Worm (Caenorhabditis elegans): Measurements from ENCODE around the gene clec-184.

The clec-184 gene

ce11 chrIV:12451225-12451831 lies 18.9 kb downstream of the clec-184 start, which contains the start of gene dpy-26 (continued):
- TF ChIP-seq egl-13 (tag; optimal IDR thresholded peaks at IDR 0.05) (no peak), unc-98 (GFP tag; IDR thresholded peaks at IDR 0.05) (no peak), tlp-1 (tag; optimal IDR thresholded peaks at IDR 0.05) (no peak), Y116A8C.19 (tag; optimal IDR thresholded peaks at IDR 0.05; ENCODE audit: borderline replicate concordance) (no peak), mep-1 (tag; optimal IDR thresholded peaks at IDR 0.05) (no peak), nhr-77 (tag; optimal IDR thresholded peaks at IDR 0.05) (no peak), hlh-4 (tag; optimal IDR thresholded peaks at IDR 0.05) (no peak), aha-1 (tag; optimal IDR thresholded peaks at IDR 0.05) (no peak), lin-39 (tag; optimal IDR thresholded peaks at IDR 0.05) (no peak), zip-4 (GFP tag; optimal IDR thresholded peaks at IDR 0.05) (no peak), nhr-19 (GFP tag; conservative IDR thresholded peaks at IDR 0.05) (no peak), ceh-82 (tag; optimal IDR thresholded peaks at IDR 0.05) (peak; percentile 10 to 54 (median 26)), lin-14 (GFP tag; optimal IDR thresholded peaks at IDR 0.05) (no peak), elt-3 (tag; optimal IDR thresholded peaks at IDR 0.05) (peak in 1 of 6 experiments; percentile 17), mef-2 (tag; optimal IDR thresholded peaks at IDR 0.05) (no peak), unc-62 (GFP tag; optimal IDR thresholded peaks at IDR 0.05) (no peak), ceh-8 (GFP tag; optimal IDR thresholded peaks at IDR 0.05) (no peak), rnt-1 (tag; optimal IDR thresholded peaks at IDR 0.05) (peak; percentile 22), lir-3 (tag; optimal IDR thresholded peaks at IDR 0.05; ENCODE audit: poor library complexity) (no peak), snpc-4 (tag; optimal IDR thresholded peaks at IDR 0.05) (no peak), fkh-10 (GFP tag; optimal IDR thresholded peaks at IDR 0.05) (no peak), pax-3 (tag; optimal IDR thresholded peaks at IDR 0.05) (no peak), sptf-1 (tag; optimal IDR thresholded peaks at IDR 0.05) (no peak), ceh-63 (GFP tag; optimal IDR thresholded peaks at IDR 0.05) (no peak), lin-35 (GFP tag; optimal IDR thresholded peaks at IDR 0.05) (peak; percentile 57 to 79), ztf-11 (tag; optimal IDR thresholded peaks at IDR 0.05) (no peak), hlh-17 (GFP tag; optimal IDR thresholded peaks at IDR 0.05; ENCODE audit: borderline replicate concordance) (no peak), ama-1 (optimal IDR thresholded peaks at IDR 0.05) (no peak), lin-13 (GFP tag; optimal IDR thresholded peaks at IDR 0.05) (peak; percentile 7)

DNA sequence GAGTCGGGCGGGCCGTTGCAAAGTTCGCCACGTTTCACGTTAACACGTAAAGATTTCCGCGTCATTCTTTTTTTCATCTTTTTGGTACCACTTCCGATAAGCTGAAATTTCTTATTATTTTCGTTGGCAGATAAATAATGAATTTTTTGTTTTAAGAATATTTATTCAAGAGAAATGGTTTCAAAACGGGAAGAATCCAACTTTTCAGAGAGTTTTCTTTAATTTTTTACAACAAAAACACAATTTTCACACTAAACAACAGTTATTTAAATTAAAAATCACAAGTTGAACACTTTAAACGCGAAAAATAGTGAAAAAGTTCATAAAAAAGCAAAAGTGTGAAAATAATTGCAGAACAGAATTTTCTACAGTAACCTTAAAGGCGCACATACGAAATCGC lies 21.7 kb downstream of the clec-184 start, which contains the start of gene spe-44:
spe-44 (minus strand) TSS at position 101 of the 400 bp plus-strand sequence.
- TF ChIP-seq unc-86 (tag; optimal IDR thresholded peaks at IDR 0.05) (no peak), Y116A8C.19 (tag; optimal IDR thresholded peaks at IDR 0.05; ENCODE audit: borderline replicate concordance) (no peak), unc-30 (tag; optimal IDR thresholded peaks at IDR 0.05) (no peak), nhr-12 (tag; optimal IDR thresholded peaks at IDR 0.05) (no peak), C04F5.9 (tag; optimal IDR thresholded peaks at IDR 0.05) (no peak)

ce11 chrIV:12454750-12455149 lies 22.3 kb downstream of the clec-184 start, which contains the start of gene smz-1:
TSS of gene smz-1 (plus strand) at chrIV:12455050.
- TF ChIP-seq pqm-1 (tag; optimal IDR thresholded peaks at IDR 0.05), result no peak
- TF ChIP-seq unc-62 (GFP tag; optimal IDR thresholded peaks at IDR 0.05), result no peak
- no peak for TF ChIP-seq ceh-63 (GFP tag; optimal IDR thresholded peaks at IDR 0.05)
- TF ChIP-seq nhr-11 (tag; optimal IDR thresholded peaks at IDR 0.05), result no peak
- no peak for TF ChIP-seq lsy-2 (tag; optimal IDR thresholded peaks at IDR 0.05)
- no peak for TF ChIP-seq nhr-84 (tag; optimal IDR thresholded peaks at IDR 0.05)
- no peak for TF ChIP-seq isw-1 (GFP tag; IDR thresholded peaks at IDR 0.05)
- TF ChIP-seq elt-2 (tag; optimal IDR thresholded peaks at IDR 0.05), result no peak
